Worm (Caenorhabditis elegans): ENCODE results near the gene F22B5.10.

F22B5.10 gene

DNA sequence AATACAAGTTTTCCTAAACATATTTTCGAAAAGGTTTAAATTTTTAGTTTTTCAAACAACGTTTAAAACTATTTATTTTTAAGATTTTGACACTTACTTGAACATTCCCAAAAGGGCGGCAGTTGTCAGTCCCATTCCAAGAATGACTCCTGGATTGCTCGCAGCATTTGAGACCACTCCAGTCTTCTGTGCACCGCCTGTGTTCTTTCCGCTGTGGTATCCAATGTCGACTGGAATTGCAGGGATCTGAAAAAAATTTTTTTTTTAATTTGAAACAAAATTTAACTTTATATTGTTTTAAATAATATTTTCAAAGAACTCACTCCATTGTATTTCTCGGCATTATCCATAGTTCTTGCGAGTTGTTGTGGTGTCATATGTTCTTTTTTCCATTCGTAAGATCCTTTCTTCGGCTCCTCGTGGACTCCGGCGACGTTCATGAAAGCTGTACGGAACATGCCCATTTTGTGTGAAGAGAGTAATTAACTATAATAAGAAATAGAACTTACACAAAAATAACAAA, 14.8 kb downstream of the F22B5.10 start, which contains the start of gene M05D6.5:
Gene M05D6.5, minus strand, starts transcription at position 473 of the 523 bp plus-strand sequence.
- TF ChIP-seq lin-26 (GFP tag; IDR thresholded peaks at IDR 0.05) (0 out of 2 replicates have a peak, but pooled peaks have one; percentile 8), ztf-26 (tag; optimal IDR thresholded peaks at IDR 0.05) (no peak), ama-1 (optimal IDR thresholded peaks at IDR 0.05) (peak; percentile 83), ama-1 (GFP tag; optimal IDR thresholded peaks at IDR 0.05) (no peak), B0336.3 (GFP tag; IDR thresholded peaks at IDR 0.05) (0 out of 2 replicates have a peak, but pooled peaks have one; percentile 13), Y53G8AR.9 (GFP tag; conservative IDR thresholded peaks at IDR 0.05) (0 out of 2 replicates have a peak, but pooled peaks have one; percentile 13), ekl-4 (GFP tag; IDR thresholded peaks at IDR 0.05) (0 out of 2 replicates have a peak, but pooled peaks have one; percentile 40), snpc-1.3 (tag; optimal IDR thresholded peaks at IDR 0.05; ENCODE audit: insufficient read depth) (no peak), madf-10 (tag; optimal IDR thresholded peaks at IDR 0.05) (no peak)

DNA sequence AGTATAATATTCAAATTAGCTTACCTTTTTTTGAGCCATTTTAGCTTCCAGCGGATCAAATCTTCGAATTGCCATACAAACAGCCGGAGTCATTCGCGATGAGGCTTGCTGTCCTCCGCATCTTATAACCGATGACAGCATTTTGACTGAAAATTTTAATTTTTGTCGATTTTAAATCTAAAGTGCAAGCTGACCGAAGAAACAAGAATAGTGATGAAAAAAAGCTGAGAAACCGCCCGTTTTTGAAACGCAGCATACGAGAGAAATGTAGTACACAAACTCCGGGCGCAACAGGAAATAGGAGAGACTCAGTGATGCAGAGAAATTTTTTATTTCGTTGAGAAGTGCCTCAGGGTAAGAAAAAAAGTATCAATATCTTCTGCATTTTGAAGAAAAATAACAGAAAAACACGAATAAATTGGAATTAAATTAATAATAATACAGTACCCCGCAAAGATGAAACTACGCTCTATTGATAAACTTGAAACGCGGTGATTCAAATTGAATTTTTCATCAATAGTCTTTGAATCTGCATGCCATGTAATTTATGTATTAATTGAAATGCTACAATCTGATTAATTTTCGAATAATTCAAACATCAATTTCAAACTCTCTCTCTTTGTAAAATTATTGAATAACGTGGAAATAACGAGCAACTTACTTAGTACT, 16.3 kb downstream of the F22B5.10 start:
- TF ChIP-seq nfyb-1 (GFP tag; IDR thresholded peaks at IDR 0.05) (no peak), lsl-1 (GFP tag; optimal IDR thresholded peaks at IDR 0.05) (peak; percentile 35), hmg-1.2 (GFP tag; IDR thresholded peaks at IDR 0.05) (peak; percentile 55; the same call in 1 of the 2 replicates), die-1 (tag; optimal IDR thresholded peaks at IDR 0.05) (no peak), nhr-80 (tag; optimal IDR thresholded peaks at IDR 0.05) (peak; percentile 24), attf-5 (GFP tag; optimal IDR thresholded peaks at IDR 0.05) (peak; percentile 43), mcd-1 (GFP tag; IDR thresholded peaks at IDR 0.05) (peak; percentile 17; the same call in 1 of the 2 replicates), ama-1 (optimal IDR thresholded peaks at IDR 0.05) (peak; percentile 61), ama-1 (GFP tag; optimal IDR thresholded peaks at IDR 0.05) (no peak)

DNA sequence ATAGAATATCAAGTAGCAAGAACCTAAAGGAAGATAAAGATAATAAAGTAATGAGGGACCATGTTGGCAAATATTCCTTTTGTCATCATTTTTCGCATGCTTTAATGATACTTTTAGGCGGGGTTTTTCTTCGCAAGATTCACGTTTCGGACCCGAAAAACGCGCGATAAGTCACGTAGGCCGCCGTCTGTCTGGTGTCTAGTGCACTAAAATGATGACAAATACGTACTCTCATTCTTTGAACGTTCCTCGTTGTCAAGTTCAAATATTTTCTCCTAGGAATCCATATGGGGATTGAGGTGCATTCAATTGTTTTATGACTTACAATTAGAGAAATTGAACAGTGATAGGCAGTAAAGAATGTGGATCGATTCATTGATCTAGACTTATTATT, 16.8 kb downstream of the F22B5.10 start, which contains the start of gene taap-1:
Gene taap-1, minus strand, starts transcription at position 79 of the 394 bp plus-strand sequence.
- TF ChIP-seq madf-6 (GFP tag; IDR thresholded peaks at IDR 0.05) (0 out of 2 replicates have a peak, but pooled peaks have one; percentile 25), ZK185.1 (tag; optimal IDR thresholded peaks at IDR 0.05; ENCODE audit: poor library complexity, severe bottlenecking) (peak; percentile 11), snpc-3.4 (tag; optimal IDR thresholded peaks at IDR 0.05) (no peak)

DNA sequence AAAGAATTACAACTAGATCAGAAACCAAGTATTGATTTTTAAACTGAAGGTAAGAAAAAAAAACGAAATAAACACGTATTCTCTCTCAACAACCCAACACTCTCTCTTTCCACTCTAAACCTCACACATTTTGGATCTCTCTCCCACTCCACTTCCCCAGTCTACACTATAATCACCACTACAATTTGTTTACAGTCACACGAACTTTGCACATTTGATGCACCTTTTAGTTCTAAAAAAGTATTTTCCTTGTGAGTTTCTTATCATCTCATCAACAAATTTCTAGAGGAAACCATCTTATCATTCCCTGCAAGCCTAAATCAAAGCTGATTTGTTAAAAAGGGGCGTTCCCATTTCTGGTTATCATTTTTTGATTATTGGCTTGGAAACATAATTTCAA, 17.6 kb downstream of the F22B5.10 start:
- no peak for TF ChIP-seq zfh-2 (GFP tag; conservative IDR thresholded peaks at IDR 0.05)
- TF ChIP-seq nhr-80 (tag; optimal IDR thresholded peaks at IDR 0.05): peak; percentile 66
- TF ChIP-seq B0336.3 (GFP tag; IDR thresholded peaks at IDR 0.05): peak; percentile 43; the same call in 1 of the 2 replicates
- no peak for TF ChIP-seq let-526 (GFP tag; IDR thresholded peaks at IDR 0.05)
- 0 out of 2 replicates have a peak, but pooled peaks have one; percentile 58 for TF ChIP-seq Y53G8AR.9 (GFP tag; conservative IDR thresholded peaks at IDR 0.05)
- no peak for TF ChIP-seq cebp-1 (GFP tag; IDR thresholded peaks at IDR 0.05)
- peak; percentile 31 for TF ChIP-seq cebp-1 (tag; optimal IDR thresholded peaks at IDR 0.05)
- peak; percentile 18 for TF ChIP-seq ztf-22 (GFP tag; optimal IDR thresholded peaks at IDR 0.05)
- TF ChIP-seq Y56A3A.18 (GFP tag; IDR thresholded peaks at IDR 0.05): peak; percentile 80
- no peak for TF ChIP-seq pbrm-1 (GFP tag; IDR thresholded peaks at IDR 0.05)
- no peak for TF ChIP-seq F39B2.1 (GFP tag; IDR thresholded peaks at IDR 0.05)
- TF ChIP-seq F57C9.4 (tag; optimal IDR thresholded peaks at IDR 0.05): no peak
- TF ChIP-seq madf-8 (GFP tag; conservative IDR thresholded peaks at IDR 0.05): no peak
- TF ChIP-seq rpc-1 (optimal IDR thresholded peaks at IDR 0.05): no peak
- no peak for TF ChIP-seq rpc-1 (tag; optimal IDR thresholded peaks at IDR 0.05)
- no peak for TF ChIP-seq B0261.1 (tag; optimal IDR thresholded peaks at IDR 0.05)

Measured in whole organism, young adult.